Worm (Caenorhabditis elegans) whole organism, L4 larva: ENCODE results near the gene C05E4.7.
A peak's percentile ranks its signal among the peaks of the same experiment; 100 is the strongest.

Source experiments
- F26F4.8 ChIP-seq: fragments of 200-800 bp; sonication (Bioruptor generic); conservative IDR thresholded peaks from 2 replicates; pipeline ENCODE4 v1.3.6; 2022; ENCODE audit warnings: missing genetic modification characterization, missing compliant biosample characterization
- F44E2.7 ChIP-seq: fragments of 200-800 bp; sonication (Bioruptor generic); IDR thresholded peaks from 2 replicates; pipeline ENCODE4 v2.1.2; 2022; ENCODE audit warnings: missing genetic modification characterization, missing compliant biosample characterization
- R02D3.7 ChIP-seq: fragments of 150-350 bp; sonication (generic microtip); optimal IDR thresholded peaks from 3 replicates; lab custom pipeline; 2014; ENCODE audit warnings: missing biosample characterization, missing genetic modification characterization
- T20F7.1 ChIP-seq: fragments of 200-800 bp; sonication (Bioruptor generic); optimal IDR thresholded peaks from 2 replicates; lab custom pipeline; 2018; ENCODE audit warnings: mild to moderate bottlenecking, missing genetic modification characterization, missing compliant biosample characterization
- T26A8.4 ChIP-seq: fragments of 200-800 bp; sonication (Bioruptor generic); IDR thresholded peaks from 2 replicates; pipeline ENCODE4 v1.3.6; 2022; ENCODE audit warnings: missing genetic modification characterization, missing compliant biosample characterization
- Y48G9A.11 ChIP-seq: fragments of 200-800 bp; sonication (Bioruptor generic); IDR thresholded peaks from 2 replicates; pipeline ENCODE4 v1.3.6; 2022; ENCODE audit warnings: missing genetic modification reagents, missing genetic modification characterization, missing compliant biosample characterization
- Y5F2A.4 ChIP-seq: fragments of 200-800 bp; sonication (Bioruptor generic); optimal IDR thresholded peaks from 2 replicates; lab custom pipeline; 2018; ENCODE audit warnings: mild to moderate bottlenecking, missing genetic modification characterization, missing compliant biosample characterization
- Y75B8A.6 ChIP-seq: fragments of 200-800 bp; sonication (Bioruptor generic); IDR thresholded peaks from 2 replicates; pipeline ENCODE4 v1.3.6; 2022; ENCODE audit warnings: missing genetic modification reagents, missing genetic modification characterization, missing compliant biosample characterization
- ama-1 ChIP-seq: fragments of 150-350 bp; optimal IDR thresholded peaks from 2 replicates; lab custom pipeline; 2014; ENCODE audit warnings: inconsistent platforms, mixed read lengths
- ceh-28 ChIP-seq: fragments of 150-350 bp; optimal IDR thresholded peaks from 2 replicates; lab custom pipeline; 2014; ENCODE audit warnings: missing biosample characterization, missing genetic modification reagents, missing genetic modification characterization
- ceh-32 ChIP-seq: sonication (generic microtip); optimal IDR thresholded peaks from 2 replicates; lab custom pipeline; 2016; ENCODE audit warnings: mild to moderate bottlenecking, missing genetic modification characterization, missing compliant biosample characterization; ENCODE audit not compliant: poor library complexity
- ces-1 ChIP-seq: fragments of 150-350 bp; sonication (generic microtip); optimal IDR thresholded peaks from 4 replicates; lab custom pipeline; 2014; ENCODE audit warnings: missing biosample characterization, missing genetic modification reagents, missing genetic modification characterization
- cey-2 ChIP-seq: sonication (generic microtip); optimal IDR thresholded peaks from 3 replicates; lab custom pipeline; 2017; ENCODE audit warnings: missing genetic modification characterization, mild to moderate bottlenecking, missing compliant biosample characterization, antibody characterized with exemption, borderline replicate concordance; ENCODE audit not compliant: insufficient read depth
- daf-16 ChIP-seq, 3 experiments: sonication (generic microtip); optimal IDR thresholded peaks; 2 replicates each; lab custom pipeline; 2016 to 2017; ENCODE audit warnings: missing genetic modification characterization in 3 of 3, missing genetic modification reagents in 3 of 3, mild to moderate bottlenecking in 2 of 3, missing compliant biosample characterization in 2 of 3, missing biosample characterization in 1 of 3, moderate library complexity in 1 of 3
- daf-19 ChIP-seq: fragments of 200-800 bp; sonication (Bioruptor generic); conservative IDR thresholded peaks from 2 replicates; pipeline ENCODE4 v1.3.6; 2022; ENCODE audit warnings: missing genetic modification characterization, missing compliant biosample characterization
- dmd-6 ChIP-seq: fragments of 200-800 bp; sonication (Bioruptor generic); IDR thresholded peaks from 2 replicates; pipeline ENCODE4 v1.3.6; 2022; ENCODE audit warnings: missing genetic modification reagents, missing genetic modification characterization, missing compliant biosample characterization
- dmd-8 ChIP-seq: fragments of 200-800 bp; sonication (Bioruptor generic); IDR thresholded peaks from 2 replicates; pipeline ENCODE4 v1.3.6; 2022; ENCODE audit warnings: missing genetic modification characterization, missing compliant biosample characterization
- egl-27 ChIP-seq: sonication (generic microtip); optimal IDR thresholded peaks from 3 replicates; lab custom pipeline; 2017; ENCODE audit warnings: missing biosample characterization, missing genetic modification reagents, missing genetic modification characterization
- egl-43 ChIP-seq: fragments of 200-800 bp; sonication (Bioruptor generic); IDR thresholded peaks from 2 replicates; pipeline ENCODE4 v1.3.6; 2022; ENCODE audit warnings: missing genetic modification reagents, missing genetic modification characterization, missing compliant biosample characterization
- hif-1 ChIP-seq, 2 experiments: sonication (generic microtip); optimal IDR thresholded peaks; 2 replicates each; lab custom pipeline; 2016 to 2017; ENCODE audit warnings: missing compliant biosample characterization in 2 of 2, missing genetic modification characterization in 2 of 2, missing genetic modification reagents in 2 of 2, missing genotype in 2 of 2, mild to moderate bottlenecking in 1 of 2
- hlh-11 ChIP-seq: fragments of 200-800 bp; sonication (Bioruptor generic); optimal IDR thresholded peaks from 2 replicates; lab custom pipeline; 2018; ENCODE audit warnings: mild to moderate bottlenecking, missing genetic modification characterization, missing compliant biosample characterization
- lim-7 ChIP-seq: fragments of 200-800 bp; sonication (Bioruptor generic); IDR thresholded peaks from 2 replicates; pipeline ENCODE4 v1.3.6; 2022; ENCODE audit warnings: missing genetic modification characterization, missing compliant biosample characterization
- lin-13 ChIP-seq: fragments of 150-350 bp; optimal IDR thresholded peaks from 2 replicates; lab custom pipeline; 2014; ENCODE audit warnings: missing biosample characterization, missing genetic modification reagents, missing genetic modification characterization
- lin-39 ChIP-seq: fragments of 150-350 bp; optimal IDR thresholded peaks from 2 replicates; lab custom pipeline; 2014; ENCODE audit warnings: missing biosample characterization, missing genetic modification reagents, missing genetic modification characterization
- lsy-2 ChIP-seq, 2 experiments: fragments of 150-350 bp in 1 of 2; sonication (generic microtip) in 1 of 2; optimal IDR thresholded peaks; 2 replicates each; lab custom pipeline; 2014 to 2017; ENCODE audit warnings: missing biosample characterization in 2 of 2, missing genetic modification characterization in 2 of 2
- madf-9 ChIP-seq: fragments of 200-800 bp; sonication (Bioruptor generic); conservative IDR thresholded peaks from 2 replicates; pipeline ENCODE4 v1.3.6; 2022; ENCODE audit warnings: missing genetic modification reagents, missing genetic modification characterization, missing compliant biosample characterization
- mdl-1 ChIP-seq, 2 experiments: fragments of 150-350 bp in 1 of 2; sonication (generic microtip) in 1 of 2; optimal IDR thresholded peaks; 2 replicates each; lab custom pipeline; 2014 to 2017; ENCODE audit warnings: missing biosample characterization in 2 of 2, missing genetic modification characterization in 2 of 2
- mdt-29 ChIP-seq: fragments of 200-800 bp; sonication (Bioruptor generic); IDR thresholded peaks from 2 replicates; pipeline ENCODE4 v1.3.6; 2022; ENCODE audit warnings: missing genetic modification reagents, missing genetic modification characterization, missing compliant biosample characterization
- mxl-3 ChIP-seq: fragments of 200-800 bp; sonication (Bioruptor generic); optimal IDR thresholded peaks from 2 replicates; lab custom pipeline; 2018; ENCODE audit warnings: mild to moderate bottlenecking, missing genetic modification characterization, missing compliant biosample characterization
- nhr-102 ChIP-seq: sonication (generic microtip); optimal IDR thresholded peaks from 2 replicates; lab custom pipeline; 2016; ENCODE audit warnings: mild to moderate bottlenecking, missing genetic modification characterization, moderate library complexity, missing compliant biosample characterization
- nhr-111 ChIP-seq: fragments of 200-800 bp; sonication (Bioruptor generic); optimal IDR thresholded peaks from 2 replicates; lab custom pipeline; 2018; ENCODE audit warnings: mild to moderate bottlenecking, missing genetic modification characterization, missing compliant biosample characterization
- nhr-25 ChIP-seq: sonication (generic microtip); optimal IDR thresholded peaks from 2 replicates; lab custom pipeline; 2017; ENCODE audit warnings: missing genetic modification characterization, mild to moderate bottlenecking, missing compliant biosample characterization, antibody characterized with exemption, moderate library complexity, borderline replicate concordance; ENCODE audit not compliant: insufficient read depth
- nhr-28 ChIP-seq: fragments of 150-350 bp; optimal IDR thresholded peaks from 2 replicates; lab custom pipeline; 2014; ENCODE audit warnings: missing biosample characterization, missing genetic modification characterization
- nhr-41 ChIP-seq: fragments of 200-800 bp; sonication (Bioruptor generic); IDR thresholded peaks from 2 replicates; pipeline ENCODE4 v1.3.6; 2022; ENCODE audit warnings: missing genetic modification reagents, missing genetic modification characterization, missing compliant biosample characterization
- nhr-48 ChIP-seq: sonication (generic microtip); optimal IDR thresholded peaks from 2 replicates; lab custom pipeline; 2016; ENCODE audit warnings: mild to moderate bottlenecking, missing genetic modification characterization, missing compliant biosample characterization
- nhr-77 ChIP-seq: fragments of 150-350 bp; optimal IDR thresholded peaks from 2 replicates; lab custom pipeline; 2014; ENCODE audit warnings: missing biosample characterization, missing genetic modification characterization
- php-3 ChIP-seq: fragments of 200-800 bp; sonication (Bioruptor generic); IDR thresholded peaks from 2 replicates; pipeline ENCODE4 v1.3.6; 2022; ENCODE audit warnings: missing genetic modification reagents, missing genetic modification characterization, missing compliant biosample characterization
- rbr-2 ChIP-seq: sonication (generic microtip); optimal IDR thresholded peaks from 2 replicates; lab custom pipeline; 2016; ENCODE audit warnings: missing genotype, missing genetic modification characterization, missing compliant biosample characterization
- sdz-12 ChIP-seq: fragments of 200-800 bp; sonication (Bioruptor generic); optimal IDR thresholded peaks from 2 replicates; lab custom pipeline; 2018; ENCODE audit warnings: mild to moderate bottlenecking, missing genetic modification characterization, missing compliant biosample characterization
- snpc-1.2 ChIP-seq: fragments of 200-800 bp; sonication (Bioruptor generic); IDR thresholded peaks from 2 replicates; pipeline ENCODE4 v1.3.6; 2022; ENCODE audit warnings: missing genetic modification reagents, missing genetic modification characterization, missing compliant biosample characterization
- snpc-4 ChIP-seq: fragments of 150-350 bp; optimal IDR thresholded peaks from 2 replicates; lab custom pipeline; 2014; ENCODE audit warnings: missing biosample characterization, missing genetic modification characterization
- spr-1 ChIP-seq: sonication (generic microtip); optimal IDR thresholded peaks from 2 replicates; lab custom pipeline; 2016; ENCODE audit warnings: mild to moderate bottlenecking, missing genetic modification characterization, missing compliant biosample characterization
- tra-1 ChIP-seq: fragments of 200-800 bp; sonication (Bioruptor generic); IDR thresholded peaks from 2 replicates; pipeline ENCODE4 v1.3.6; 2022; ENCODE audit warnings: missing genetic modification reagents, missing genetic modification characterization, missing compliant biosample characterization
- unc-130 ChIP-seq: sonication (generic microtip); optimal IDR thresholded peaks from 2 replicates; lab custom pipeline; 2016; ENCODE audit warnings: missing genetic modification reagents, missing genetic modification characterization, missing compliant biosample characterization
- unc-39 ChIP-seq: sonication (generic microtip); optimal IDR thresholded peaks from 2 replicates; lab custom pipeline; 2017; ENCODE audit warnings: missing biosample characterization, missing genetic modification characterization
- zfp-3 ChIP-seq: fragments of 200-800 bp; sonication (Bioruptor generic); conservative IDR thresholded peaks from 2 replicates; pipeline ENCODE4 v1.3.6; 2022; ENCODE audit warnings: missing genetic modification reagents, missing genetic modification characterization, missing compliant biosample characterization
- zip-2 ChIP-seq: fragments of 150-350 bp; optimal IDR thresholded peaks from 2 replicates; lab custom pipeline; 2014; ENCODE audit warnings: missing biosample characterization, missing genetic modification characterization

Gene C05E4.7

ce11 chrV:730216-730615 lies 11.7 kb upstream of the C05E4.7 start (continued):
- TF ChIP-seq F44E2.7 (GFP tag; lab: Robert Waterston, UW) (no peak), egl-43 (GFP tag; lab: Robert Waterston, UW) (no peak), nhr-77 (tag; lab: Kevin White, UChicago) (peak; percentile 60), lsy-2 (tag; optimal IDR thresholded peaks at IDR 0.05; lab: Kevin White, UChicago) (peak in 1 of 2 experiments; percentile 26), hlh-11 (tag; lab: Kevin White, UChicago) (peak; percentile 92), T26A8.4 (GFP tag; lab: Robert Waterston, UW) (peak; percentile 78), daf-16 (GFP tag; optimal IDR thresholded peaks at IDR 0.05; lab: Kevin White, UChicago) (peak in 1 of 2 experiments; percentile 52), daf-16 (tag; optimal IDR thresholded peaks at IDR 0.05; lab: Kevin White, UChicago) (peak; percentile 94), Y48G9A.11 (no peak), madf-9 (GFP tag; lab: Robert Waterston, UW) (no peak), nhr-41 (GFP tag; lab: Robert Waterston, UW) (no peak), lim-7 (GFP tag; lab: Robert Waterston, UW) (0 out of 2 replicates have a peak, but pooled peaks have one; percentile 29), mdl-1 (tag; optimal IDR thresholded peaks at IDR 0.05; lab: Kevin White, UChicago) (peak in 1 of 2 experiments; percentile 74), spr-1 (peak; percentile 25), nhr-48 (tag; lab: Kevin White, UChicago) (peak; percentile 79), php-3 (GFP tag; lab: Robert Waterston, UW) (peak; percentile 93), mdt-29 (GFP tag; lab: Robert Waterston, UW) (peak; percentile 86), cey-2 (peak; percentile 38)
- TF ChIP-seq, all 104 proteins: peak for 36

- peak; percentile 88 for TF ChIP-seq zfp-3 (GFP tag; lab: Robert Waterston, UW)
- TF ChIP-seq cey-2: no peak
- TF ChIP-seq nhr-28 (tag; lab: Kevin White, UChicago): peak; percentile 96
- TF ChIP-seq Y75B8A.6 (GFP tag; lab: Robert Waterston, UW): peak; percentile 84; the same call in 1 of the 2 replicates
- TF ChIP-seq nhr-41 (GFP tag; lab: Robert Waterston, UW): no peak; the same call in 1 of the 2 replicates
- TF ChIP-seq lin-39: no peak
- no peak for TF ChIP-seq ceh-32 (tag; lab: Kevin White, UChicago)
- peak; percentile 92 for TF ChIP-seq nhr-48 (tag; lab: Kevin White, UChicago)
- no peak for TF ChIP-seq F44E2.7 (GFP tag; lab: Robert Waterston, UW)
- peak; percentile 98 to 99 for TF ChIP-seq mdl-1 (tag; optimal IDR thresholded peaks at IDR 0.05; lab: Kevin White, UChicago)
- no peak for TF ChIP-seq dmd-8
- no peak for TF ChIP-seq ama-1
- no peak for TF ChIP-seq snpc-4
- TF ChIP-seq zip-2 (tag; lab: Kevin White, UChicago): peak; percentile 37
- TF ChIP-seq mdt-29 (GFP tag; lab: Robert Waterston, UW): peak; percentile 98
- no peak for TF ChIP-seq Y5F2A.4 (GFP tag; lab: Kevin White, UChicago)
- TF ChIP-seq sdz-12 (GFP tag; lab: Kevin White, UChicago): peak; percentile 13
- peak; percentile 94 for TF ChIP-seq tra-1 (GFP tag; lab: Robert Waterston, UW)
- TF ChIP-seq mxl-3 (GFP tag; lab: Kevin White, UChicago): peak; percentile 84
- peak; percentile 62 for TF ChIP-seq T20F7.1 (GFP tag; lab: Kevin White, UChicago)
- no peak for TF ChIP-seq ceh-28
- TF ChIP-seq unc-39 (tag; lab: Kevin White, UChicago): no peak
- TF ChIP-seq hlh-11 (tag; lab: Kevin White, UChicago): peak; percentile 99
- no peak for TF ChIP-seq unc-130
- TF ChIP-seq nhr-111 (GFP tag; lab: Kevin White, UChicago): peak; percentile 12
- no peak for TF ChIP-seq snpc-1.2 (GFP tag; lab: Robert Waterston, UW)
- peak; percentile 63 to 88 for TF ChIP-seq hif-1 (tag; optimal IDR thresholded peaks at IDR 0.05; lab: Kevin White, UChicago)
- TF ChIP-seq daf-19 (GFP tag; lab: Robert Waterston, UW): no peak
- TF ChIP-seq R02D3.7: no peak
- no peak for TF ChIP-seq F26F4.8 (GFP tag; lab: Robert Waterston, UW)
- TF ChIP-seq ces-1: no peak
- no peak for TF ChIP-seq egl-27 (tag; lab: Kevin White, UChicago)
- peak; percentile 93 for TF ChIP-seq nhr-102 (tag; lab: Kevin White, UChicago)
- no peak for TF ChIP-seq lin-13 (GFP tag; lab: Kevin White, UChicago)
- TF ChIP-seq rbr-2 (tag; lab: Kevin White, UChicago): peak; percentile 35
- no peak for TF ChIP-seq nhr-25 (tag; lab: Kevin White, UChicago)
- peak; percentile 98 for TF ChIP-seq dmd-6 (GFP tag; lab: Robert Waterston, UW)
These were observed 10.6 kb upstream of the C05E4.7 start for ce11 chrV:731330-731729.
